Worm (Caenorhabditis elegans) whole organism, L2 larva: ENCODE measurements around the gene unc-84.

Experiments used
- C34F6.9 ChIP-seq: fragments of 150-350 bp; optimal IDR thresholded peaks from 2 replicates; lab custom pipeline; 2014; ENCODE audit warnings: missing biosample characterization, missing genetic modification characterization
- F13H6.1 ChIP-seq: sonication (generic microtip); optimal IDR thresholded peaks from 2 replicates; lab custom pipeline; 2016; ENCODE audit warnings: missing genetic modification characterization, missing compliant biosample characterization
- R02D3.7 ChIP-seq: fragments of 150-350 bp; optimal IDR thresholded peaks from 2 replicates; lab custom pipeline; 2014; ENCODE audit warnings: missing biosample characterization, missing genetic modification characterization
- ZK546.5 ChIP-seq: sonication (generic microtip); optimal IDR thresholded peaks from 2 replicates; lab custom pipeline; 2017; ENCODE audit warnings: missing biosample characterization, missing genetic modification characterization
- alr-1 ChIP-seq: fragments of 150-350 bp; optimal IDR thresholded peaks from 2 replicates; lab custom pipeline; 2014; ENCODE audit warnings: missing biosample characterization, missing genetic modification characterization
- aly-2 ChIP-seq: fragments of 150-350 bp; optimal IDR thresholded peaks from 2 replicates; lab custom pipeline; 2014; ENCODE audit warnings: missing biosample characterization, missing genetic modification characterization
- ama-1 ChIP-seq: fragments of 150-350 bp; optimal IDR thresholded peaks from 2 replicates; lab custom pipeline; 2018; ENCODE audit warnings: inconsistent platforms
- blmp-1 ChIP-seq: sonication (generic microtip); optimal IDR thresholded peaks from 2 replicates; lab custom pipeline; 2017; ENCODE audit warnings: missing genetic modification characterization, mild to moderate bottlenecking, missing compliant biosample characterization, antibody characterized with exemption, moderate library complexity; ENCODE audit not compliant: insufficient read depth
- ceh-16 ChIP-seq: fragments of 150-350 bp; optimal IDR thresholded peaks from 2 replicates; lab custom pipeline; 2014; ENCODE audit warnings: missing biosample characterization, missing genetic modification characterization
- ceh-82 ChIP-seq: fragments of 150-350 bp; optimal IDR thresholded peaks from 2 replicates; lab custom pipeline; 2014; ENCODE audit warnings: missing biosample characterization, missing genetic modification characterization
- crh-2 ChIP-seq: sonication (generic microtip); optimal IDR thresholded peaks from 2 replicates; lab custom pipeline; 2017; ENCODE audit warnings: missing biosample characterization, missing genetic modification characterization
- dmd-4 ChIP-seq: sonication (generic microtip); optimal IDR thresholded peaks from 2 replicates; lab custom pipeline; 2017; ENCODE audit warnings: missing biosample characterization, missing genetic modification characterization
- egl-27 ChIP-seq: sonication (generic microtip); optimal IDR thresholded peaks from 3 replicates; lab custom pipeline; 2017; ENCODE audit warnings: missing biosample characterization, missing genetic modification reagents, missing genetic modification characterization
- elt-1 ChIP-seq: fragments of 150-350 bp; optimal IDR thresholded peaks from 2 replicates; lab custom pipeline; 2014; ENCODE audit warnings: missing biosample characterization, missing genetic modification characterization
- fos-1 ChIP-seq: fragments of 150-350 bp; optimal IDR thresholded peaks from 2 replicates; lab custom pipeline; 2014; ENCODE audit warnings: missing biosample characterization, missing genetic modification characterization
- lin-11 ChIP-seq: fragments of 150-350 bp; sonication (generic microtip); optimal IDR thresholded peaks from 2 replicates; lab custom pipeline; 2014; ENCODE audit warnings: missing biosample characterization, missing genetic modification characterization, inconsistent platforms, mixed read lengths
- lin-13 ChIP-seq: fragments of 150-350 bp; optimal IDR thresholded peaks from 2 replicates; lab custom pipeline; 2014; ENCODE audit warnings: missing biosample characterization, missing genetic modification reagents, missing genetic modification characterization
- lin-39 ChIP-seq: fragments of 150-350 bp; optimal IDR thresholded peaks from 2 replicates; lab custom pipeline; 2014; ENCODE audit warnings: missing biosample characterization, missing genetic modification reagents, missing genetic modification characterization
- lsy-2 ChIP-seq, 2 experiments: fragments of 150-350 bp in 1 of 2; sonication (generic microtip) in 1 of 2; optimal IDR thresholded peaks; 2 replicates each; lab custom pipeline; 2014 to 2017; ENCODE audit warnings: missing biosample characterization in 2 of 2, missing genetic modification characterization in 2 of 2
- mbf-1 ChIP-seq: sonication (generic microtip); optimal IDR thresholded peaks from 2 replicates; lab custom pipeline; 2017; ENCODE audit warnings: missing biosample characterization, missing genetic modification characterization
- mdl-1 ChIP-seq, 2 experiments: fragments of 150-350 bp in 1 of 2; sonication (generic microtip) in 1 of 2; optimal IDR thresholded peaks; 2 replicates each; lab custom pipeline; 2017; ENCODE audit warnings: missing biosample characterization in 2 of 2, missing genetic modification characterization in 2 of 2
- nhr-10 ChIP-seq: sonication (generic microtip); optimal IDR thresholded peaks from 2 replicates; lab custom pipeline; 2017; ENCODE audit warnings: missing biosample characterization, missing genetic modification characterization
- nhr-11 ChIP-seq: fragments of 150-350 bp; optimal IDR thresholded peaks from 2 replicates; lab custom pipeline; 2014; ENCODE audit warnings: missing biosample characterization, missing genetic modification characterization
- nhr-12 ChIP-seq: fragments of 150-350 bp; optimal IDR thresholded peaks from 2 replicates; lab custom pipeline; 2014; ENCODE audit warnings: missing biosample characterization, missing genetic modification characterization
- nhr-129 ChIP-seq: fragments of 150-350 bp; optimal IDR thresholded peaks from 2 replicates; lab custom pipeline; 2014; ENCODE audit warnings: missing biosample characterization, missing genetic modification characterization
- nhr-21 ChIP-seq: fragments of 150-350 bp; optimal IDR thresholded peaks from 2 replicates; lab custom pipeline; 2014; ENCODE audit warnings: missing biosample characterization, missing genetic modification characterization
- nhr-23 ChIP-seq: fragments of 150-350 bp; optimal IDR thresholded peaks from 2 replicates; lab custom pipeline; 2014; ENCODE audit warnings: missing biosample characterization, missing genetic modification reagents, missing genetic modification characterization
- nhr-237 ChIP-seq: fragments of 150-350 bp; optimal IDR thresholded peaks from 2 replicates; lab custom pipeline; 2014; ENCODE audit warnings: missing biosample characterization, missing genetic modification characterization
- nhr-25 ChIP-seq: fragments of 150-350 bp; sonication (generic microtip); optimal IDR thresholded peaks from 3 replicates; lab custom pipeline; 2014; ENCODE audit warnings: missing biosample characterization, missing genetic modification characterization
- nhr-6 ChIP-seq: fragments of 150-350 bp; optimal IDR thresholded peaks from 2 replicates; lab custom pipeline; 2014; ENCODE audit warnings: missing biosample characterization, missing genetic modification characterization
- nhr-77 ChIP-seq: fragments of 150-350 bp; optimal IDR thresholded peaks from 2 replicates; lab custom pipeline; 2014; ENCODE audit warnings: missing biosample characterization, missing genetic modification characterization
- peb-1 ChIP-seq: fragments of 150-350 bp; optimal IDR thresholded peaks from 2 replicates; lab custom pipeline; 2014; ENCODE audit warnings: missing biosample characterization, missing genetic modification characterization
- sem-4 ChIP-seq: fragments of 150-350 bp; optimal IDR thresholded peaks from 2 replicates; lab custom pipeline; 2014; ENCODE audit warnings: missing biosample characterization, missing genetic modification reagents, missing genetic modification characterization
- skn-1 ChIP-seq: sonication (generic microtip); optimal IDR thresholded peaks from 2 replicates; lab custom pipeline; 2017; ENCODE audit warnings: missing biosample characterization, missing genetic modification characterization
- sma-3 ChIP-seq: sonication (generic microtip); optimal IDR thresholded peaks from 2 replicates; lab custom pipeline; 2016; ENCODE audit warnings: missing genetic modification reagents, missing genetic modification characterization, missing compliant biosample characterization
- snpc-4 ChIP-seq: fragments of 150-350 bp; optimal IDR thresholded peaks from 2 replicates; lab custom pipeline; 2014; ENCODE audit warnings: missing biosample characterization, missing genetic modification characterization
- unc-55 ChIP-seq: fragments of 150-350 bp; sonication (generic microtip); optimal IDR thresholded peaks from 3 replicates; lab custom pipeline; 2014; ENCODE audit warnings: missing biosample characterization, missing genetic modification reagents, missing genetic modification characterization
- unc-62 ChIP-seq: fragments of 150-350 bp; optimal IDR thresholded peaks from 2 replicates; lab custom pipeline; 2014; ENCODE audit warnings: missing biosample characterization, missing genetic modification reagents, missing genetic modification characterization
- zag-1 ChIP-seq: fragments of 150-350 bp; optimal IDR thresholded peaks from 2 replicates; lab custom pipeline; 2014; ENCODE audit warnings: missing biosample characterization, missing genetic modification characterization
- ztf-1 ChIP-seq: fragments of 200-800 bp; sonication (Bioruptor generic); conservative IDR thresholded peaks from 2 replicates; pipeline ENCODE4 v1.3.6; 2022; ENCODE audit warnings: missing genetic modification characterization, missing compliant biosample characterization
- ztf-11 ChIP-seq: sonication (generic microtip); optimal IDR thresholded peaks from 2 replicates; lab custom pipeline; 2017; ENCODE audit warnings: missing biosample characterization, missing genetic modification characterization
- ztf-4 ChIP-seq: fragments of 150-350 bp; optimal IDR thresholded peaks from 2 replicates; lab custom pipeline; 2014; ENCODE audit warnings: missing biosample characterization, missing genetic modification characterization

unc-84 gene

DNA sequence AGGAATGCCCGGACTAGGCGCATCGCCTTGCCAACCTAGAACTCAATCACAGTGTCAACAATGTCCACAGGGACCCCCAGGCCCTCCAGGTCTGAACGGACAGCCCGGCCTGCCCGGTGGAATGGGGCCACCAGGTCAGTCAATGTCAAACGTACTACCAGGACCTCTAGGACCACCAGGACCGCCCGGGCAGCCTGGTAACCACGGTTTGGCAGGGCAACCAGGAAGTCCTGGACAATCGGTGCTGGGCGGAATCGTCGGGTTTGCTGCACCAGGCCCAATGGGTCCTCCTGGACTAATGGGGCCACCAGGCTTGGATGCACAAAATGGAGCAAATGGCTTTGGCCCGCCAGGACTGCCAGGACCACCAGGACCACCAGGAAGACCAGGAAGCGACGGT lies 6.1 kb downstream of the unc-84 start:
- TF ChIP-seq nhr-11 (tag; lab: Kevin White, UChicago) (no peak), nhr-6 (no peak), snpc-4 (tag; lab: Kevin White, UChicago) (no peak), crh-2 (tag; lab: Kevin White, UChicago) (no peak), nhr-77 (tag; lab: Kevin White, UChicago) (no peak), skn-1 (no peak), sma-3 (GFP tag; lab: Kevin White, UChicago) (no peak), nhr-237 (tag; lab: Kevin White, UChicago) (no peak), R02D3.7 (no peak)

- TF ChIP-seq dmd-4 (tag; lab: Kevin White, UChicago) (no peak), R02D3.7 (no peak), lin-39 (tag; lab: Kevin White, UChicago) (no peak), blmp-1 (tag; lab: Kevin White, UChicago) (no peak), nhr-23 (tag; lab: Kevin White, UChicago) (no peak), peb-1 (tag; lab: Kevin White, UChicago) (no peak), mdl-1 (tag; optimal IDR thresholded peaks at IDR 0.05; lab: Kevin White, UChicago) (no peak), crh-2 (tag; lab: Kevin White, UChicago) (no peak), ztf-11 (no peak), nhr-129 (tag; lab: Kevin White, UChicago) (no peak), sem-4 (tag; lab: Kevin White, UChicago) (no peak), ztf-4 (tag; lab: Kevin White, UChicago) (no peak), nhr-12 (tag; lab: Kevin White, UChicago) (no peak), zag-1 (no peak)
Measured at ce11 chrX:13591175-13591574, 6.6 kb downstream of the unc-84 start, which contains the start of gene col-44. Gene col-44 (plus strand): TSS chrX:13591475.

- TF ChIP-seq lsy-2 (tag; optimal IDR thresholded peaks at IDR 0.05; lab: Kevin White, UChicago) = no peak
- no peak for TF ChIP-seq blmp-1 (tag; lab: Kevin White, UChicago)
- no peak for TF ChIP-seq ceh-82
- no peak for TF ChIP-seq ztf-1
- no peak for TF ChIP-seq nhr-10 (tag; lab: Kevin White, UChicago)
- no peak for TF ChIP-seq aly-2 (tag; lab: Kevin White, UChicago)
- TF ChIP-seq nhr-129 (tag; lab: Kevin White, UChicago) = no peak
- TF ChIP-seq mbf-1 (tag; lab: Kevin White, UChicago) = no peak
- no peak for TF ChIP-seq lin-11 (tag; lab: Kevin White, UChicago)
- TF ChIP-seq snpc-4 (tag; lab: Kevin White, UChicago) = no peak
- TF ChIP-seq, all 48 proteins: peak for 0
Measured at ce11 chrX:13591953-13592352, 7.4 kb downstream of the unc-84 start.

ce11 chrX:13592367-13592766 lies 7.8 kb downstream of the unc-84 start, which contains the start of gene F54B11.4:
Gene F54B11.4 (plus strand): TSS chrX:13592667.
- TF ChIP-seq snpc-4 (tag; lab: Kevin White, UChicago) (no peak), nhr-6 (no peak), nhr-237 (tag; lab: Kevin White, UChicago) (no peak), alr-1 (tag; lab: Kevin White, UChicago) (no peak), ztf-4 (tag; lab: Kevin White, UChicago) (no peak), nhr-25 (tag; lab: Kevin White, UChicago) (no peak), sma-3 (GFP tag; lab: Kevin White, UChicago) (no peak)

ce11 chrX:13596003-13596767 lies 11.6 kb downstream of the unc-84 start, which contains the start of gene F54B11.5:
Gene F54B11.5 (minus strand): TSS chrX:13596068.
- TF ChIP-seq lsy-2 (tag; optimal IDR thresholded peaks at IDR 0.05; lab: Kevin White, UChicago) (peak in 1 of 2 experiments; percentile 70), ceh-16 (tag; lab: Kevin White, UChicago) (no peak), sem-4 (tag; lab: Kevin White, UChicago) (peak; percentile 19), unc-62 (no peak), F13H6.1 (peak; percentile 3), lin-11 (tag; lab: Kevin White, UChicago) (peak; percentile 15), ztf-4 (tag; lab: Kevin White, UChicago) (no peak), nhr-129 (tag; lab: Kevin White, UChicago) (peak; percentile 75), egl-27 (tag; lab: Kevin White, UChicago) (peak; percentile 7), ZK546.5 (tag; lab: Kevin White, UChicago) (no peak), ztf-1 (no peak), skn-1 (no peak), C34F6.9 (tag; lab: Kevin White, UChicago) (peak; percentile 85), unc-55 (GFP tag; lab: Kevin White, UChicago) (peak; percentile 71), nhr-23 (tag; lab: Kevin White, UChicago) (no peak), ama-1 (lab: Kevin White, UChicago) (peak; percentile 34), crh-2 (tag; lab: Kevin White, UChicago) (peak; percentile 56), sma-3 (GFP tag; lab: Kevin White, UChicago) (peak; percentile 33), nhr-237 (tag; lab: Kevin White, UChicago) (no peak), fos-1 (peak; percentile 51), nhr-21 (tag; lab: Kevin White, UChicago) (peak; percentile 2), elt-1 (tag; lab: Kevin White, UChicago) (no peak), nhr-10 (tag; lab: Kevin White, UChicago) (no peak), nhr-6 (peak; percentile 3), aly-2 (tag; lab: Kevin White, UChicago) (no peak), lin-13 (GFP tag; lab: Kevin White, UChicago) (peak; percentile 7)
